Fruit fly (Drosophila melanogaster) whole organism, embryonic: Measurements from ENCODE around the gene pug.
A peak's percentile ranks its signal among the peaks of the same experiment; 100 is the strongest.

ENCODE experiments used
- Atf3 ChIP-seq: fragments of 200-800 bp; sonication (Bioruptor generic); optimal IDR thresholded peaks from 3 replicates; lab custom pipeline; 2016; ENCODE audit warnings: missing biosample characterization, missing genetic modification characterization
- BEAF-32 ChIP-seq: fragments of 200-800 bp; sonication (Bioruptor generic); optimal IDR thresholded peaks from 3 replicates; lab custom pipeline; 2017; ENCODE audit warnings: missing biosample characterization, missing genetic modification characterization, mild to moderate bottlenecking, moderate library complexity, missing genetic modification reagents
- CG10431 ChIP-seq: fragments of 200-800 bp; sonication (Bioruptor generic); optimal IDR thresholded peaks from 3 replicates; lab custom pipeline; 2018; ENCODE audit warnings: missing biosample characterization, mild to moderate bottlenecking, missing genetic modification characterization
- CG10565 ChIP-seq: fragments of 200-800 bp; sonication (Bioruptor generic); optimal IDR thresholded peaks from 3 replicates; lab custom pipeline; 2016; ENCODE audit warnings: missing biosample characterization, mild to moderate bottlenecking, missing genetic modification characterization
- CG10959 ChIP-seq: fragments of 200-800 bp; sonication (Bioruptor generic); IDR thresholded peaks from 2 replicates; pipeline ENCODE4 v1.3.6; 2022; ENCODE audit warnings: missing biosample characterization, missing genetic modification characterization
- CG11247 ChIP-seq: fragments of 200-800 bp; sonication (Bioruptor generic); IDR thresholded peaks from 2 replicates; pipeline ENCODE4 v1.3.6; 2022; ENCODE audit warnings: missing biosample characterization, missing genetic modification characterization
- CG11504 ChIP-seq: fragments of 200-800 bp; sonication (Bioruptor generic); optimal IDR thresholded peaks from 3 replicates; lab custom pipeline; 2019; ENCODE audit warnings: missing biosample characterization, mild to moderate bottlenecking, missing genetic modification characterization, moderate library complexity
- CG12299 ChIP-seq: fragments of 200-800 bp; sonication (Bioruptor generic); optimal IDR thresholded peaks from 2 replicates; lab custom pipeline; 2018; ENCODE audit warnings: missing biosample characterization, mild to moderate bottlenecking, missing genetic modification characterization
- CG16813 ChIP-seq: fragments of 200-800 bp; sonication (Bioruptor generic); IDR thresholded peaks from 3 replicates; pipeline ENCODE4 v1.3.6; 2022; ENCODE audit warnings: missing biosample characterization, missing genetic modification characterization; ENCODE audit not compliant: partially characterized antibody
- CG18011 ChIP-seq: fragments of 200-800 bp; sonication (Bioruptor generic); optimal IDR thresholded peaks from 2 replicates; lab custom pipeline; 2017; ENCODE audit warnings: missing biosample characterization, missing genetic modification characterization, mild to moderate bottlenecking, moderate library complexity, missing genotype
- CG3281 ChIP-seq: fragments of 200-800 bp; sonication (Bioruptor generic); optimal IDR thresholded peaks from 3 replicates; lab custom pipeline; 2017; ENCODE audit warnings: missing biosample characterization, mild to moderate bottlenecking, missing genetic modification characterization
- CG42726 ChIP-seq: fragments of 200-800 bp; sonication (Bioruptor generic); IDR thresholded peaks from 2 replicates; pipeline ENCODE4 v1.3.6; 2022; ENCODE audit warnings: missing biosample characterization, missing genetic modification characterization; ENCODE audit not compliant: partially characterized antibody
- CG4404 ChIP-seq: fragments of 200-800 bp; sonication (Bioruptor generic); IDR thresholded peaks from 2 replicates; pipeline ENCODE4 v1.3.6; 2022; ENCODE audit warnings: missing biosample characterization, missing genetic modification characterization
- CG6683 ChIP-seq: fragments of 200-800 bp; sonication (Bioruptor generic); optimal IDR thresholded peaks from 2 replicates; lab custom pipeline; 2017; ENCODE audit warnings: missing biosample characterization, mild to moderate bottlenecking, missing genetic modification characterization, missing genetic modification reagents
- CG6765 ChIP-seq: fragments of 200-800 bp; sonication (Bioruptor generic); optimal IDR thresholded peaks from 3 replicates; lab custom pipeline; 2017; ENCODE audit warnings: missing biosample characterization, mild to moderate bottlenecking, missing genetic modification characterization
- CG7928 ChIP-seq: fragments of 200-800 bp; sonication (Bioruptor generic); optimal IDR thresholded peaks from 2 replicates; lab custom pipeline; 2017; ENCODE audit warnings: missing biosample characterization, mild to moderate bottlenecking, missing genetic modification characterization
- CG8089 ChIP-seq: fragments of 200-800 bp; sonication (Bioruptor generic); optimal IDR thresholded peaks from 3 replicates; lab custom pipeline; 2016; ENCODE audit warnings: missing biosample characterization, missing genetic modification characterization
- CG8388 ChIP-seq: fragments of 200-800 bp; sonication (Bioruptor generic); optimal IDR thresholded peaks from 2 replicates; lab custom pipeline; 2019; ENCODE audit warnings: missing biosample characterization, mild to moderate bottlenecking, missing genetic modification characterization, moderate library complexity
- Dek ChIP-seq: fragments of 200-800 bp; sonication (Bioruptor generic); optimal IDR thresholded peaks from 3 replicates; lab custom pipeline; 2019; ENCODE audit warnings: missing biosample characterization, mild to moderate bottlenecking, missing genetic modification characterization, moderate library complexity
- Dll ChIP-seq: fragments of 200-800 bp; sonication (Bioruptor generic); IDR thresholded peaks from 4 replicates; pipeline ENCODE4 v1.3.6; 2022; ENCODE audit warnings: missing biosample characterization, missing genetic modification characterization; ENCODE audit not compliant: partially characterized antibody
- Mrtf ChIP-seq: fragments of 200-800 bp; sonication (Bioruptor generic); IDR thresholded peaks from 3 replicates; pipeline ENCODE4 v1.3.6; 2022; ENCODE audit warnings: missing biosample characterization, missing genetic modification characterization
- NC2α ChIP-seq: fragments of 200-800 bp; sonication (Bioruptor generic); optimal IDR thresholded peaks from 2 replicates; lab custom pipeline; 2016; ENCODE audit warnings: missing biosample characterization, missing genetic modification characterization
- Nf-YC ChIP-seq: fragments of 200-800 bp; optimal IDR thresholded peaks from 3 replicates; lab custom pipeline; 2019; ENCODE audit warnings: missing biosample characterization, mild to moderate bottlenecking, missing genetic modification characterization, moderate library complexity
- Opbp ChIP-seq: fragments of 200-800 bp; sonication (Bioruptor generic); IDR thresholded peaks from 3 replicates; pipeline ENCODE4 v1.3.6; 2022; ENCODE audit warnings: missing biosample characterization, missing genetic modification characterization; ENCODE audit not compliant: partially characterized antibody
- Pdp1 ChIP-seq, 2 experiments: fragments of 200-800 bp; sonication (Bioruptor generic); optimal IDR thresholded peaks; 3 replicates each; lab custom pipeline; 2016; ENCODE audit warnings: missing biosample characterization in 2 of 2, missing genetic modification characterization in 2 of 2, mild to moderate bottlenecking in 1 of 2, moderate library complexity in 1 of 2
- Side ChIP-seq: fragments of 200-800 bp; sonication (Bioruptor generic); optimal IDR thresholded peaks from 2 replicates; lab custom pipeline; 2016; ENCODE audit warnings: missing biosample characterization, missing genetic modification characterization
- Six4 ChIP-seq: fragments of 200-800 bp; sonication (Bioruptor generic); optimal IDR thresholded peaks from 2 replicates; lab custom pipeline; 2016; ENCODE audit warnings: missing biosample characterization, missing genetic modification characterization
- Sox100B ChIP-seq: fragments of 200-800 bp; sonication (Bioruptor generic); optimal IDR thresholded peaks from 3 replicates; lab custom pipeline; 2018; ENCODE audit warnings: missing biosample characterization, mild to moderate bottlenecking, missing genetic modification characterization
- Spps ChIP-seq: fragments of 200-800 bp; sonication (Bioruptor generic); optimal IDR thresholded peaks from 2 replicates; lab custom pipeline; 2018; ENCODE audit warnings: missing biosample characterization, mild to moderate bottlenecking, missing genetic modification characterization
- Usf ChIP-seq: fragments of 200-800 bp; sonication (Bioruptor generic); optimal IDR thresholded peaks from 2 replicates; lab custom pipeline; 2017; ENCODE audit warnings: missing genotype, missing biosample characterization, missing genetic modification characterization
- ase ChIP-seq: fragments of 200-800 bp; sonication (Bioruptor generic); IDR thresholded peaks from 3 replicates; pipeline ENCODE4 v1.3.6; 2022; ENCODE audit warnings: missing biosample characterization, missing genetic modification characterization
- ash1 ChIP-seq: fragments of 200-800 bp; sonication (Bioruptor generic); optimal IDR thresholded peaks from 2 replicates; lab custom pipeline; 2018; ENCODE audit warnings: missing biosample characterization, mild to moderate bottlenecking, missing genetic modification characterization
- ato ChIP-seq: fragments of 200-800 bp; sonication (Bioruptor generic); IDR thresholded peaks from 2 replicates; pipeline ENCODE4 v1.3.6; 2022; ENCODE audit warnings: missing biosample characterization, missing genetic modification characterization; ENCODE audit not compliant: partially characterized antibody
- bcd ChIP-seq: fragments of 200-800 bp; sonication (Bioruptor generic); optimal IDR thresholded peaks from 2 replicates; lab custom pipeline; 2017; ENCODE audit warnings: missing biosample characterization, mild to moderate bottlenecking, missing genetic modification characterization
- cg ChIP-seq: fragments of 200-800 bp; sonication (Bioruptor generic); optimal IDR thresholded peaks from 3 replicates; lab custom pipeline; 2019; ENCODE audit warnings: missing biosample characterization, mild to moderate bottlenecking, missing genetic modification characterization, moderate library complexity
- danr ChIP-seq: fragments of 200-800 bp; sonication (Bioruptor generic); IDR thresholded peaks from 2 replicates; pipeline ENCODE4 v1.3.6; 2022; ENCODE audit warnings: missing biosample characterization, missing genetic modification characterization
- esg ChIP-seq: fragments of 200-800 bp; sonication (Bioruptor generic); conservative IDR thresholded peaks from 2 replicates; pipeline ENCODE4 v1.3.6; 2022; ENCODE audit warnings: missing biosample characterization, missing genetic modification characterization
- ewg ChIP-seq: fragments of 200-800 bp; sonication (Bioruptor generic); optimal IDR thresholded peaks from 3 replicates; lab custom pipeline; 2017; ENCODE audit warnings: mild to moderate bottlenecking, missing biosample characterization, missing genetic modification reagents, missing genetic modification characterization
- fd96Cb ChIP-seq: fragments of 200-800 bp; sonication (Bioruptor generic); optimal IDR thresholded peaks from 2 replicates; lab custom pipeline; 2018; ENCODE audit warnings: missing biosample characterization, mild to moderate bottlenecking, missing genetic modification characterization, moderate library complexity
- ftz-f1 ChIP-seq: fragments of 200-800 bp; sonication (Bioruptor generic); optimal IDR thresholded peaks from 2 replicates; lab custom pipeline; 2016; ENCODE audit warnings: missing biosample characterization, missing genetic modification characterization
- knrl ChIP-seq: fragments of 200-800 bp; sonication (Bioruptor generic); IDR thresholded peaks from 3 replicates; pipeline ENCODE4 v1.3.6; 2022; ENCODE audit warnings: missing biosample characterization, missing genetic modification characterization; ENCODE audit not compliant: partially characterized antibody
- luna ChIP-seq: fragments of 200-800 bp; sonication (Bioruptor generic); optimal IDR thresholded peaks from 2 replicates; lab custom pipeline; 2016; ENCODE audit warnings: missing biosample characterization, missing genetic modification characterization
- mam ChIP-seq: fragments of 200-800 bp; sonication (Bioruptor generic); optimal IDR thresholded peaks from 3 replicates; lab custom pipeline; 2016; ENCODE audit warnings: missing biosample characterization, missing genetic modification characterization
- row ChIP-seq: fragments of 200-800 bp; sonication (Bioruptor generic); IDR thresholded peaks from 3 replicates; pipeline ENCODE4 v1.3.6; 2022; ENCODE audit warnings: missing biosample characterization, missing genetic modification characterization
- seq ChIP-seq: fragments of 200-800 bp; sonication (Bioruptor generic); IDR thresholded peaks from 2 replicates; pipeline ENCODE4 v1.3.6; 2022; ENCODE audit warnings: missing biosample characterization, missing genetic modification characterization
- tap ChIP-seq: fragments of 200-800 bp; optimal IDR thresholded peaks from 3 replicates; lab custom pipeline; 2019; ENCODE audit warnings: missing biosample characterization, mild to moderate bottlenecking, missing genetic modification characterization, moderate library complexity
- usp ChIP-seq: fragments of >200 bp; optimal IDR thresholded peaks from 2 replicates; lab custom pipeline; 2017; ENCODE audit warnings: missing biosample characterization, missing genetic modification characterization
- zen2 ChIP-seq: fragments of 200-800 bp; sonication (Bioruptor generic); IDR thresholded peaks from 3 replicates; pipeline ENCODE4 v1.3.6; 2022; ENCODE audit warnings: missing biosample characterization, missing genetic modification characterization; ENCODE audit not compliant: partially characterized antibody

The pug gene

DNA sequence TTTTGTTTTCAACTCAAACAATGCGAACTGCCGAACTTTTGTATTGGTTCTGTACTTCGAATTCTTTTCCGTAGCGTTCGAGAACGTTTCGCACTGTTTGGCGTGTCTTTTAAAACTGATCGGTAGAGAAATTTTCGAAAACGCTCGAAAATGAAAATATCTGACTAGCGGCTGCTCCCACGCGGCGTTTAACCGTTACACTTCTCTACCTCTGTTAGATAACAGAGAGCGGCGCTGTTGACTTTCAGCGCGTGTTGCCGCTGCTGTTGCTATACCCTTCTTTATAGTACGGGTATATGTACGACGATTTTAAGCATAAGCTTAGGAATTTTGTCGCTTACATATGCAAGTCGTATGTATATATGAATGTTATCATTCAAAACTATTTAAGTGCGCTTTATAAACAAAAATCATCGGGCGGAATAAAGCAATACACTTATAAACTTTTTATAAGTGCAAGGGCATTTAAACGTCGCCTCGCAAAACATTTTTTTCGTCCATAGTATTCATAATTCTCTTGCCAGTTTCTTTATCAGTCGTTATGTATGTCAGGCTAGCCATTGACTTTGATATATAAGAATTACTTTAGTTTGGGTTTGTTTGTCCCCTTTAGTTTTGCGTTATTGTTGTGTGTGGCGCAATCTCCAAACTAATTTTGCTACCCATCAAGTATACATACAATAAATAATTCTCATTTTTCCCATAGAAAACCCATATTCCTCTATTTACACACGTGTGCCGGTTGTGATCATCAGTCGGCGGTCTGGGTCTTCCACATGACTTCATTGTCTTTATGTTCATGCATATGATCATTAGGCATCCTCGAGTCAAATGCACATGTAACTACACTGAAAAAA, 15.3 kb upstream of the pug start, which contains the start of gene Phyhd1 (continued):
- peak; percentile 83 for TF ChIP-seq ase (GFP tag; lab: Robert Waterston, UW)
- peak; percentile 24 for TF ChIP-seq CG10431 (GFP tag; lab: Kevin White, UChicago)
- peak; percentile 79 for TF ChIP-seq CG7928
- TF ChIP-seq CG4404 (GFP tag; lab: Robert Waterston, UW), result peak; percentile 82
- peak; percentile 95 for TF ChIP-seq CG8388
- peak; percentile 97 for TF ChIP-seq fd96Cb (tag; lab: Kevin White, UChicago)
- TF ChIP-seq CG12299 (tag; lab: Kevin White, UChicago), result peak; percentile 93
- no peak for TF ChIP-seq ato (GFP tag; lab: Robert Waterston, UW)
- TF ChIP-seq CG42726 (GFP tag; lab: Robert Waterston, UW), result no peak
- peak; percentile 93 for TF ChIP-seq tap
- TF ChIP-seq esg (GFP tag; lab: Robert Waterston, UW), result peak; percentile 94
- peak; percentile 34 for TF ChIP-seq ftz-f1
- peak; percentile 94 for TF ChIP-seq Six4

DNA sequence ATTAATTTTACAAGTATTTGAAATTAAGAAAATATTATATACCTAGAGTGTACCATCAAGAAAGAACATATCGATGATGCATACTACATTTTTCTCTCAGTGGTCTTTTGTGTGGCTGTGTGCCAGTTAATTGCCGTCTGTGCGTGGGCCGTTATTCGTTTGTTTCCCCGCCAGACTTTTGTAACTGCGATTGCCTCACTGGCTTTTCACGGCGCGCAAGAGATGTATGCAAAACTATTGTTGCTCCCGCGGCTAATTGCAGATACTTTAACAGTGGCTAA, 14.7 kb upstream of the pug start:
- no peak for TF ChIP-seq Pdp1 (GFP tag; optimal IDR thresholded peaks at IDR 0.05; lab: Kevin White, UChicago)
- TF ChIP-seq luna, result no peak
- TF ChIP-seq ash1 (GFP tag; lab: Kevin White, UChicago), result no peak
- no peak for TF ChIP-seq ewg (GFP tag; lab: Kevin White, UChicago)
- TF ChIP-seq usp (GFP tag; lab: Kevin White, UChicago), result no peak
- no peak for TF ChIP-seq Atf3 (GFP tag; lab: Kevin White, UChicago)
- no peak for TF ChIP-seq CG16813 (GFP tag; lab: Robert Waterston, UW)
- TF ChIP-seq Side, result no peak
- peak; percentile 75 for TF ChIP-seq Mrtf
- peak; percentile 18 for TF ChIP-seq CG11504 (tag; lab: Kevin White, UChicago)
- TF ChIP-seq CG18011, result no peak
- no peak for TF ChIP-seq zen2 (GFP tag; lab: Robert Waterston, UW)
- no peak for TF ChIP-seq bcd (GFP tag; lab: Kevin White, UChicago)
- TF ChIP-seq CG8089 (GFP tag; lab: Kevin White, UChicago), result no peak
- no peak for TF ChIP-seq BEAF-32
- no peak for TF ChIP-seq NC2α (GFP tag; lab: Kevin White, UChicago)
- TF ChIP-seq knrl (GFP tag; lab: Robert Waterston, UW), result no peak
- no peak for TF ChIP-seq Opbp (GFP tag; lab: Robert Waterston, UW)
- TF ChIP-seq Dek (tag; lab: Kevin White, UChicago), result peak; percentile 1
- no peak for TF ChIP-seq cg
- peak; percentile 41; the same call in 1 of the 2 replicates for TF ChIP-seq CG10959
- TF ChIP-seq Usf, result no peak
- no peak for TF ChIP-seq CG10565 (GFP tag; lab: Kevin White, UChicago)
- TF ChIP-seq seq (GFP tag; lab: Robert Waterston, UW), result peak; percentile 70
- no peak for TF ChIP-seq Dll (GFP tag; lab: Robert Waterston, UW)
- no peak for TF ChIP-seq Sox100B (GFP tag; lab: Kevin White, UChicago)
- no peak for TF ChIP-seq CG6765 (GFP tag; lab: Kevin White, UChicago)
- TF ChIP-seq CG11247, result peak; percentile 60
- TF ChIP-seq row (GFP tag; lab: Robert Waterston, UW), result peak; percentile 9
- TF ChIP-seq Spps (tag; lab: Kevin White, UChicago), result peak; percentile 49
- peak; percentile 56; the same call in 1 of the 2 replicates for TF ChIP-seq danr
- TF ChIP-seq Nf-YC, result no peak
- peak; percentile 32 for TF ChIP-seq CG3281 (GFP tag; lab: Kevin White, UChicago)
- TF ChIP-seq CG6683 (GFP tag; lab: Kevin White, UChicago), result no peak
- TF ChIP-seq mam (GFP tag; lab: Kevin White, UChicago), result no peak
